Worm (Caenorhabditis elegans): ENCODE measurements around the gene vha-9.

ce11 chrII:10308726-10309125, 5.2 kb upstream of the vha-9 start, which contains the start of gene gcy-4:
- TF ChIP-seq lin-13 (GFP tag; optimal IDR thresholded peaks at IDR 0.05), result no peak
- TF ChIP-seq lsy-2 (tag; optimal IDR thresholded peaks at IDR 0.05), result no peak
- no peak for TF ChIP-seq nhr-11 (tag; optimal IDR thresholded peaks at IDR 0.05)
- TF ChIP-seq ceh-16 (tag; optimal IDR thresholded peaks at IDR 0.05), result no peak
- TF ChIP-seq unc-39 (tag; optimal IDR thresholded peaks at IDR 0.05), result no peak

Data from whole organism, L2 larva.